Fruit fly (Drosophila melanogaster): ENCODE data around the gene CG5478.

Gene CG5478

DNA sequence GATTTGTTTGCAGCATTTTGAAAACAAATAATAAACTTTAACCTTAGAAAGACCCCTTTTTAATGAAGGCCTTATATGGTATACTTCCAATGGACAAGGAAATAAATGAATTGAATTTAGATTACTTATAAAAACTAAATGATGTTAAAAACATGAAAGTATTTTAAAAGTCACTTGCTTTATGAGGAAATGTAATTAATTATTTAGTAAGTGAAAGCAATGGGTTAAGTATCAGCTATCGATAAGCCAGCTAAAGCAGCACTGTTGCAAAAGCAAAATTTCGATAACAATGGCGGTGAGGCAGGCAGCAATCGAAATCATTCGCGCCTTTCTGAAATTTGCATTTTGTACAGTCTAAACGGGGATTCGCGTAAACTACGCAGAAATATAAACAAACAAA is 31.6 kb upstream of the CG5478 start, which contains the start of the genes CG32856 and Rbf2 (continued):
- TF ChIP-seq CTCF (GFP tag; optimal IDR thresholded peaks at IDR 0.05) (no peak), crp (GFP tag; optimal IDR thresholded peaks at IDR 0.05) (peak in 1 of 2 experiments; percentile 69), CG2202 (tag; optimal IDR thresholded peaks at IDR 0.05) (peak; percentile 61), cwo (GFP tag; optimal IDR thresholded peaks at IDR 0.05) (no peak), CG17186 (GFP tag; optimal IDR thresholded peaks at IDR 0.05) (peak; percentile 14), CG4282 (GFP tag; optimal IDR thresholded peaks at IDR 0.05) (no peak), CkIIα-i1 (GFP tag; IDR thresholded peaks at IDR 0.05) (no peak), Atf6 (GFP tag; IDR thresholded peaks at IDR 0.05) (peak; percentile 86), klu (GFP tag; IDR thresholded peaks at IDR 0.05) (no peak), CG15601 (tag; optimal IDR thresholded peaks at IDR 0.05) (peak; percentile 84), CG14965 (GFP tag; optimal IDR thresholded peaks at IDR 0.05; ENCODE audit: borderline replicate concordance) (no peak), CG8359 (GFP tag; optimal IDR thresholded peaks at IDR 0.05; ENCODE audit: borderline replicate concordance) (no peak), nerfin-1 (tag; optimal IDR thresholded peaks at IDR 0.05) (peak; percentile 75), GATAe (GFP tag; conservative IDR thresholded peaks at IDR 0.05) (no peak), CG8765 (GFP tag; IDR thresholded peaks at IDR 0.05) (no peak), Trl (optimal IDR thresholded peaks at IDR 0.05) (no peak), Trl (GFP tag; optimal IDR thresholded peaks at IDR 0.05) (peak; percentile 54), CG34422 (GFP tag; IDR thresholded peaks at IDR 0.05) (peak; percentile 34; the same call in 1 of the 3 replicates), Tbp (GFP tag; optimal IDR thresholded peaks at IDR 0.05) (no peak), CG10543 (GFP tag; optimal IDR thresholded peaks at IDR 0.05) (no peak), CG10209 (GFP tag; optimal IDR thresholded peaks at IDR 0.05) (peak; percentile 73), Hmx (GFP tag; optimal IDR thresholded peaks at IDR 0.05) (no peak), Blimp-1 (GFP tag; optimal IDR thresholded peaks at IDR 0.05) (peak; percentile 42), CG13296 (GFP tag; optimal IDR thresholded peaks at IDR 0.05) (peak; percentile 76), CG12769 (tag; optimal IDR thresholded peaks at IDR 0.05) (no peak), oc (tag; optimal IDR thresholded peaks at IDR 0.05) (no peak), Ravus (GFP tag; IDR thresholded peaks at IDR 0.05) (no peak; the same call in 1 of the 2 replicates), CG18262 (tag; optimal IDR thresholded peaks at IDR 0.05) (peak; percentile 73), Sox100B (GFP tag; optimal IDR thresholded peaks at IDR 0.05) (no peak), ems (GFP tag; optimal IDR thresholded peaks at IDR 0.05) (peak; percentile 9), CG2129 (GFP tag; IDR thresholded peaks at IDR 0.05; ENCODE audit: partially characterized antibody) (peak; percentile 41), CG10654 (GFP tag; optimal IDR thresholded peaks at IDR 0.05) (peak; percentile 37), D19B (GFP tag; optimal IDR thresholded peaks at IDR 0.05) (no peak), CG2116 (GFP tag; optimal IDR thresholded peaks at IDR 0.05) (peak; percentile 99), psq (GFP tag; optimal IDR thresholded peaks at IDR 0.05) (peak; percentile 46), Bgb (GFP tag; IDR thresholded peaks at IDR 0.05; ENCODE audit: partially characterized antibody) (peak; percentile 84), CG10462 (GFP tag; optimal IDR thresholded peaks at IDR 0.05) (peak; percentile 61), Lim3 (GFP tag; IDR thresholded peaks at IDR 0.05) (no peak), fd3F (GFP tag; optimal IDR thresholded peaks at IDR 0.05) (peak; percentile 85), kah (GFP tag; optimal IDR thresholded peaks at IDR 0.05) (no peak), Rfx (GFP tag; IDR thresholded peaks at IDR 0.05) (peak; percentile 75), Dfd (GFP tag; optimal IDR thresholded peaks at IDR 0.05) (no peak), HLH54F (GFP tag; optimal IDR thresholded peaks at IDR 0.05) (peak; percentile 85), az2 (GFP tag; optimal IDR thresholded peaks at IDR 0.05) (peak; percentile 85), sob (GFP tag; IDR thresholded peaks at IDR 0.05) (peak; percentile 44; the same call in 1 of the 2 replicates), CG17802 (tag; optimal IDR thresholded peaks at IDR 0.05) (peak; percentile 77), CG4424 (GFP tag; optimal IDR thresholded peaks at IDR 0.05) (peak; percentile 63), sc (optimal IDR thresholded peaks at IDR 0.05) (no peak), sc (GFP tag; optimal IDR thresholded peaks at IDR 0.05) (no peak), gfzf (GFP tag; optimal IDR thresholded peaks at IDR 0.05) (peak; percentile 28), zfh2 (GFP tag; optimal IDR thresholded peaks at IDR 0.05) (peak; percentile 87), Ets65A (GFP tag) (peak; percentile 89)

Measured in whole organism, embryonic.